Fruit fly (Drosophila melanogaster) whole organism, embryonic: ENCODE data around the gene mag.

ENCODE experiments used
- Atf6 ChIP-seq: fragments of 200-800 bp; sonication (Bioruptor generic); IDR thresholded peaks from 2 replicates; pipeline ENCODE4 v1.3.6; 2022; ENCODE audit warnings: missing biosample characterization, missing genetic modification characterization
- C15 ChIP-seq: fragments of 200-800 bp; sonication (Bioruptor generic); IDR thresholded peaks from 3 replicates; pipeline ENCODE4 v1.3.6; 2022; ENCODE audit warnings: missing biosample characterization, missing genetic modification characterization
- CG10654 ChIP-seq: fragments of 200-800 bp; sonication (Bioruptor generic); optimal IDR thresholded peaks from 2 replicates; lab custom pipeline; 2016; ENCODE audit warnings: missing biosample characterization, missing genetic modification characterization
- CG11504 ChIP-seq: fragments of 200-800 bp; sonication (Bioruptor generic); optimal IDR thresholded peaks from 3 replicates; lab custom pipeline; 2019; ENCODE audit warnings: missing biosample characterization, mild to moderate bottlenecking, missing genetic modification characterization, moderate library complexity
- CG12299 ChIP-seq: fragments of 200-800 bp; sonication (Bioruptor generic); optimal IDR thresholded peaks from 2 replicates; lab custom pipeline; 2018; ENCODE audit warnings: missing biosample characterization, mild to moderate bottlenecking, missing genetic modification characterization
- CG15269 ChIP-seq: fragments of 200-800 bp; sonication (Bioruptor generic); optimal IDR thresholded peaks from 2 replicates; lab custom pipeline; 2018; ENCODE audit warnings: missing biosample characterization, mild to moderate bottlenecking, missing genetic modification characterization, moderate library complexity
- CG1603 ChIP-seq: fragments of 200-800 bp; sonication (Bioruptor generic); optimal IDR thresholded peaks from 2 replicates; lab custom pipeline; 2019; ENCODE audit warnings: missing biosample characterization, mild to moderate bottlenecking, missing genetic modification characterization, moderate library complexity
- CG17361 ChIP-seq: fragments of 200-800 bp; sonication (Bioruptor generic); IDR thresholded peaks from 3 replicates; pipeline ENCODE4 v1.3.6; 2022; ENCODE audit warnings: missing biosample characterization, missing genetic modification characterization
- CG33213 ChIP-seq: fragments of 200-800 bp; sonication (Bioruptor generic); optimal IDR thresholded peaks from 3 replicates; lab custom pipeline; 2016; ENCODE audit warnings: missing biosample characterization, missing genetic modification characterization
- CG34422 ChIP-seq: fragments of 200-800 bp; sonication (Bioruptor generic); IDR thresholded peaks from 3 replicates; pipeline ENCODE4 v1.3.6; 2022; ENCODE audit warnings: missing biosample characterization, missing genetic modification characterization
- CG7839 ChIP-seq: fragments of 200-800 bp; sonication (Bioruptor generic); optimal IDR thresholded peaks from 3 replicates; lab custom pipeline; 2018; ENCODE audit warnings: missing biosample characterization, mild to moderate bottlenecking, missing genetic modification characterization, moderate library complexity
- CG8281 ChIP-seq: fragments of 200-800 bp; sonication (Bioruptor generic); optimal IDR thresholded peaks from 2 replicates; lab custom pipeline; 2018; ENCODE audit warnings: missing biosample characterization, mild to moderate bottlenecking, missing genetic modification characterization, moderate library complexity
- CG8290 ChIP-seq, 3 experiments: fragments of 200-800 bp; sonication (Bioruptor generic); optimal IDR thresholded peaks; 2 replicates each; lab custom pipeline; 2016 to 2019; ENCODE audit warnings: missing biosample characterization in 3 of 3, missing genetic modification characterization in 3 of 3, mild to moderate bottlenecking in 2 of 3, moderate library complexity in 1 of 3
- CG8478 ChIP-seq: fragments of >200 bp; optimal IDR thresholded peaks from 2 replicates; lab custom pipeline; 2018
- CG9437 ChIP-seq: fragments of 200-800 bp; sonication (Bioruptor generic); optimal IDR thresholded peaks from 2 replicates; lab custom pipeline; 2018; ENCODE audit warnings: missing biosample characterization, mild to moderate bottlenecking, missing genetic modification characterization
- CG9797 ChIP-seq: fragments of 200-800 bp; sonication (Bioruptor generic); optimal IDR thresholded peaks from 3 replicates; lab custom pipeline; 2018; ENCODE audit warnings: missing biosample characterization, mild to moderate bottlenecking, missing genetic modification characterization
- Dbx ChIP-seq: fragments of 200-800 bp; sonication (Bioruptor generic); IDR thresholded peaks from 3 replicates; pipeline ENCODE4 v1.3.6; 2022; ENCODE audit warnings: missing biosample characterization, missing genetic modification characterization
- Dek ChIP-seq: fragments of 200-800 bp; sonication (Bioruptor generic); optimal IDR thresholded peaks from 3 replicates; lab custom pipeline; 2019; ENCODE audit warnings: missing biosample characterization, mild to moderate bottlenecking, missing genetic modification characterization, moderate library complexity
- E2f1 ChIP-seq: fragments of 200-800 bp; sonication (Bioruptor generic); IDR thresholded peaks from 2 replicates; pipeline ENCODE4 v1.3.6; 2022; ENCODE audit warnings: missing biosample characterization, missing genetic modification characterization
- Fer2 ChIP-seq: fragments of 200-800 bp; sonication (Bioruptor generic); optimal IDR thresholded peaks from 2 replicates; lab custom pipeline; 2018; ENCODE audit warnings: missing biosample characterization, mild to moderate bottlenecking, missing genetic modification characterization, moderate library complexity
- Fer3 ChIP-seq: fragments of 200-800 bp; sonication (Bioruptor generic); optimal IDR thresholded peaks from 2 replicates; lab custom pipeline; 2018; ENCODE audit warnings: missing biosample characterization, mild to moderate bottlenecking, missing genetic modification characterization, moderate library complexity
- MESR4 ChIP-seq: fragments of 200-800 bp; sonication (Bioruptor generic); optimal IDR thresholded peaks from 2 replicates; lab custom pipeline; 2018; ENCODE audit warnings: missing biosample characterization, mild to moderate bottlenecking, missing genetic modification characterization, moderate library complexity
- Nf-YC ChIP-seq: fragments of 200-800 bp; optimal IDR thresholded peaks from 3 replicates; lab custom pipeline; 2019; ENCODE audit warnings: missing biosample characterization, mild to moderate bottlenecking, missing genetic modification characterization, moderate library complexity
- Sry-β ChIP-seq: fragments of 200-800 bp; sonication (Bioruptor generic); optimal IDR thresholded peaks from 2 replicates; lab custom pipeline; 2018; ENCODE audit warnings: missing biosample characterization, mild to moderate bottlenecking, missing genetic modification characterization, moderate library complexity
- Xbp1 ChIP-seq: fragments of 200-800 bp; sonication (Bioruptor generic); optimal IDR thresholded peaks from 3 replicates; lab custom pipeline; 2016; ENCODE audit warnings: missing biosample characterization, mild to moderate bottlenecking, missing genetic modification characterization
- Xrp1 ChIP-seq: fragments of 200-800 bp; sonication (Bioruptor generic); IDR thresholded peaks from 2 replicates; pipeline ENCODE4 v1.3.6; 2022; ENCODE audit warnings: missing biosample characterization, missing genetic modification characterization
- bbx ChIP-seq: fragments of 200-800 bp; sonication (Bioruptor generic); IDR thresholded peaks from 2 replicates; pipeline ENCODE4 v1.3.6; 2022; ENCODE audit warnings: missing biosample characterization, missing genetic modification characterization; ENCODE audit not compliant: partially characterized antibody
- caup ChIP-seq: fragments of 200-800 bp; sonication (Bioruptor generic); optimal IDR thresholded peaks from 3 replicates; lab custom pipeline; 2017; ENCODE audit warnings: missing biosample characterization, mild to moderate bottlenecking, missing genetic modification characterization, moderate library complexity; ENCODE audit not compliant: severe bottlenecking
- cg ChIP-seq: fragments of 200-800 bp; sonication (Bioruptor generic); optimal IDR thresholded peaks from 3 replicates; lab custom pipeline; 2019; ENCODE audit warnings: missing biosample characterization, mild to moderate bottlenecking, missing genetic modification characterization, moderate library complexity
- dati ChIP-seq: fragments of 200-800 bp; sonication (Bioruptor generic); IDR thresholded peaks from 2 replicates; pipeline ENCODE4 v1.3.6; 2022; ENCODE audit warnings: missing biosample characterization, missing genetic modification characterization
- esg ChIP-seq: fragments of 200-800 bp; sonication (Bioruptor generic); conservative IDR thresholded peaks from 2 replicates; pipeline ENCODE4 v1.3.6; 2022; ENCODE audit warnings: missing biosample characterization, missing genetic modification characterization
- gfzf ChIP-seq: fragments of 200-800 bp; sonication (Bioruptor generic); optimal IDR thresholded peaks from 2 replicates; lab custom pipeline; 2016; ENCODE audit warnings: missing biosample characterization, mild to moderate bottlenecking, missing genetic modification characterization, moderate library complexity
- gsb-n ChIP-seq: fragments of 200-800 bp; sonication (Bioruptor generic); optimal IDR thresholded peaks from 3 replicates; lab custom pipeline; 2018; ENCODE audit warnings: missing biosample characterization, mild to moderate bottlenecking, missing genetic modification characterization
- jing ChIP-seq: fragments of 200-800 bp; sonication (Bioruptor generic); optimal IDR thresholded peaks from 2 replicates; lab custom pipeline; 2018; ENCODE audit warnings: missing biosample characterization, mild to moderate bottlenecking, missing genetic modification characterization
- jumu ChIP-seq: fragments of 200-800 bp; sonication (Bioruptor generic); optimal IDR thresholded peaks from 3 replicates; lab custom pipeline; 2016; ENCODE audit warnings: missing biosample characterization, missing genetic modification characterization
- kah ChIP-seq: fragments of 200-800 bp; sonication (Bioruptor generic); optimal IDR thresholded peaks from 2 replicates; lab custom pipeline; 2018; ENCODE audit warnings: missing biosample characterization, mild to moderate bottlenecking, missing genetic modification characterization
- ken ChIP-seq: fragments of 200-800 bp; sonication (Bioruptor generic); IDR thresholded peaks from 3 replicates; pipeline ENCODE4 v1.3.6; 2022; ENCODE audit warnings: missing biosample characterization, missing genetic modification characterization
- pan ChIP-seq, 4 experiments: fragments of >200 bp in 3 of 4; fragments of 200-800 bp in 1 of 4; sonication (Bioruptor generic) in 1 of 4; optimal IDR thresholded peaks in 3 of 4; IDR thresholded peaks in 1 of 4; 2 replicates each; pipeline versions ENCODE4 v1.3.6 to Lab custom; 2017 to 2022; ENCODE audit warnings: missing biosample characterization in 2 of 4, missing genetic modification characterization in 2 of 4, mixed read lengths in 1 of 4
- pros ChIP-seq: fragments of 200-800 bp; sonication (Bioruptor generic); optimal IDR thresholded peaks from 3 replicates; lab custom pipeline; 2019; ENCODE audit warnings: missing biosample characterization, mild to moderate bottlenecking, missing genetic modification characterization, moderate library complexity
- row ChIP-seq: fragments of 200-800 bp; sonication (Bioruptor generic); IDR thresholded peaks from 3 replicates; pipeline ENCODE4 v1.3.6; 2022; ENCODE audit warnings: missing biosample characterization, missing genetic modification characterization
- sd ChIP-seq: fragments of 200-800 bp; sonication (Bioruptor generic); optimal IDR thresholded peaks from 3 replicates; lab custom pipeline; 2018; ENCODE audit warnings: missing biosample characterization, mild to moderate bottlenecking, missing genetic modification characterization, moderate library complexity
- sens ChIP-seq: fragments of 200-800 bp; sonication (Bioruptor generic); peaks from one replicate; lab custom pipeline; 2016; ENCODE audit warnings: missing biosample characterization, missing genetic modification characterization
- slbo ChIP-seq: fragments of 200-800 bp; sonication (Bioruptor generic); IDR thresholded peaks from 2 replicates; pipeline ENCODE4 v1.3.6; 2022; ENCODE audit warnings: missing biosample characterization, missing genetic modification characterization
- slou ChIP-seq: fragments of 200-800 bp; sonication (Bioruptor generic); optimal IDR thresholded peaks from 3 replicates; lab custom pipeline; 2016; ENCODE audit warnings: missing biosample characterization, missing genetic modification characterization
- trem ChIP-seq: fragments of 200-800 bp; optimal IDR thresholded peaks from 3 replicates; lab custom pipeline; 2019; ENCODE audit warnings: missing biosample characterization, mild to moderate bottlenecking, missing genetic modification characterization, moderate library complexity
- twi ChIP-seq: fragments of 200-800 bp; optimal IDR thresholded peaks from 2 replicates; lab custom pipeline; 2019; ENCODE audit warnings: missing biosample characterization, mild to moderate bottlenecking, missing genetic modification characterization, moderate library complexity
- unc-4 ChIP-seq: fragments of 200-800 bp; sonication (Bioruptor generic); IDR thresholded peaks from 2 replicates; pipeline ENCODE4 v1.3.6; 2022; ENCODE audit warnings: missing biosample characterization, missing genetic modification characterization; ENCODE audit not compliant: partially characterized antibody

mag gene

dm6 chr3L:20497124-20497996 lies 36.9 kb downstream of the mag start, which contains the start of gene CG32425:
Gene CG32425 (plus strand): TSS chr3L:20497323.
- TF ChIP-seq Fer2 (tag; lab: Kevin White, UChicago) (no peak), CG9797 (GFP tag; lab: Kevin White, UChicago) (peak; percentile 35), ken (peak; percentile 49; the same call in 1 of the 3 replicates), pros (GFP tag; lab: Kevin White, UChicago) (no peak), C15 (GFP tag; lab: Robert Waterston, UW) (no peak), CG12299 (tag; lab: Kevin White, UChicago) (no peak), Xrp1 (GFP tag; lab: Robert Waterston, UW) (peak; percentile 14; the same call in 1 of the 2 replicates), CG9437 (no peak), CG15269 (peak; percentile 21), CG1603 (tag; lab: Kevin White, UChicago) (peak; percentile 48), trem (tag; lab: Kevin White, UChicago) (peak; percentile 97), CG34422 (peak; percentile 55; the same call in 2 of the 3 replicates), Xbp1 (GFP tag; lab: Kevin White, UChicago) (peak; percentile 1), cg (GFP tag; lab: Kevin White, UChicago) (peak; percentile 74), sd (no peak), row (GFP tag; lab: Robert Waterston, UW) (peak; percentile 68), pan (optimal IDR thresholded peaks at IDR 0.05; lab: Kevin White, UChicago) (no peak), pan (GFP tag; optimal IDR thresholded peaks at IDR 0.05 in 1 of 2, IDR thresholded peaks at IDR 0.05 in 1 of 2) (no peak), Sry-β (GFP tag; lab: Kevin White, UChicago) (peak; percentile 64), Nf-YC (peak; percentile 25), Dek (tag; lab: Kevin White, UChicago) (peak; percentile 2), jing (GFP tag; lab: Kevin White, UChicago) (no peak), Fer3 (tag; lab: Kevin White, UChicago) (peak; percentile 33), MESR4 (GFP tag; lab: Kevin White, UChicago) (peak; percentile 23), CG8290 (GFP tag; optimal IDR thresholded peaks at IDR 0.05; lab: Kevin White, UChicago) (no peak), CG8290 (tag; optimal IDR thresholded peaks at IDR 0.05; lab: Kevin White, UChicago) (peak in 1 of 2 experiments; percentile 1), Atf6 (no peak), CG17361 (GFP tag; lab: Robert Waterston, UW) (0 out of 3 replicates have a peak, but pooled peaks have one; percentile 21), CG7839 (tag; lab: Kevin White, UChicago) (peak; percentile 18), Dbx (GFP tag; lab: Robert Waterston, UW) (peak; percentile 38; the same call in 1 of the 3 replicates), CG8478 (no peak), slou (no peak), gfzf (peak; percentile 47), dati (GFP tag; lab: Robert Waterston, UW) (no peak), bbx (GFP tag; lab: Robert Waterston, UW) (peak; percentile 54), twi (no peak), gsb-n (tag; lab: Kevin White, UChicago) (no peak), slbo (GFP tag; lab: Robert Waterston, UW) (peak; percentile 45; the same call in 1 of the 2 replicates), jumu (GFP tag; lab: Kevin White, UChicago) (no peak), E2f1 (GFP tag; lab: Robert Waterston, UW) (no peak), CG8281 (tag; lab: Kevin White, UChicago) (peak; percentile 3), sens (GFP tag; lab: Kevin White, UChicago) (peak; percentile 65), unc-4 (GFP tag; lab: Robert Waterston, UW) (peak; percentile 27; the same call in 1 of the 2 replicates), kah (no peak), CG11504 (peak; percentile 46), caup (GFP tag; lab: Kevin White, UChicago) (no peak), CG33213 (GFP tag; lab: Kevin White, UChicago) (peak; percentile 34), esg (GFP tag; lab: Robert Waterston, UW) (no peak), CG10654 (GFP tag; lab: Kevin White, UChicago) (peak; percentile 8)
